Fruit fly (Drosophila melanogaster): ENCODE results near the gene CG13690.
A peak's percentile ranks its signal among the peaks of the same experiment; 100 is the strongest.

The CG13690 gene

dm6 chr2L:395366-396117 is 23.9 kb downstream of the CG13690 start:
- TF ChIP-seq dsx (GFP tag; optimal IDR thresholded peaks at IDR 0.05; ENCODE audit: poor library complexity, severe bottlenecking) (peak; percentile 63), CG1621 (tag; optimal IDR thresholded peaks at IDR 0.05) (no peak), Eip78C (GFP tag) (peak; percentile 9), spab (GFP tag; optimal IDR thresholded peaks at IDR 0.05) (no peak)

dm6 chr2L:392529-392928 is 26.9 kb downstream of the CG13690 start:
- TF ChIP-seq Sox14 (GFP tag; optimal IDR thresholded peaks at IDR 0.05) = no peak

dm6 chr2L:390509-390908 is 28.9 kb downstream of the CG13690 start:
- TF ChIP-seq spab (GFP tag; optimal IDR thresholded peaks at IDR 0.05) = no peak
- no peak for TF ChIP-seq Smox (GFP tag; optimal IDR thresholded peaks at IDR 0.05)
- TF ChIP-seq CG1621 (tag; optimal IDR thresholded peaks at IDR 0.05) = no peak
- TF ChIP-seq Eip75B (GFP tag; optimal IDR thresholded peaks at IDR 0.05) = no peak
- no peak for TF ChIP-seq dac (GFP tag; optimal IDR thresholded peaks at IDR 0.05)

- TF ChIP-seq CG3919 (GFP tag; optimal IDR thresholded peaks at IDR 0.05) = peak; percentile 65
- TF ChIP-seq acj6 (GFP tag; optimal IDR thresholded peaks at IDR 0.05) = peak; percentile 56
- TF ChIP-seq CG11902 (GFP tag; optimal IDR thresholded peaks at IDR 0.05) = peak; percentile 18
- TF ChIP-seq esn (GFP tag; optimal IDR thresholded peaks at IDR 0.05) = peak; percentile 72
- peak; percentile 38 for TF ChIP-seq CG32006 (GFP tag; optimal IDR thresholded peaks at IDR 0.05)
- no peak for TF ChIP-seq CG8319 (GFP tag; optimal IDR thresholded peaks at IDR 0.05)
- peak; percentile 62 for TF ChIP-seq CG6792 (GFP tag; optimal IDR thresholded peaks at IDR 0.05)
- TF ChIP-seq achi (GFP tag; optimal IDR thresholded peaks at IDR 0.05) = peak; percentile 56
- TF ChIP-seq spab (GFP tag; optimal IDR thresholded peaks at IDR 0.05) = peak; percentile 16
- peak; percentile 61 for TF ChIP-seq lz (GFP tag; optimal IDR thresholded peaks at IDR 0.05)
- TF ChIP-seq cyc (GFP tag; optimal IDR thresholded peaks at IDR 0.05) = peak; percentile 69
- TF ChIP-seq Ets96B (tag; optimal IDR thresholded peaks at IDR 0.05) = peak; percentile 33
- TF ChIP-seq Hr38 (GFP tag; optimal IDR thresholded peaks at IDR 0.05) = no peak
- peak; percentile 40 for TF ChIP-seq net (GFP tag; optimal IDR thresholded peaks at IDR 0.05)
- TF ChIP-seq dsx (GFP tag; optimal IDR thresholded peaks at IDR 0.05; ENCODE audit: poor library complexity, severe bottlenecking) = peak; percentile 40
- TF ChIP-seq vri (GFP tag; optimal IDR thresholded peaks at IDR 0.05) = peak; percentile 63
- peak; percentile 50 for TF ChIP-seq OdsH (GFP tag; optimal IDR thresholded peaks at IDR 0.05)
- TF ChIP-seq CG6854 (GFP tag; optimal IDR thresholded peaks at IDR 0.05) = no peak
- TF ChIP-seq CG1621 (tag; optimal IDR thresholded peaks at IDR 0.05) = peak; percentile 16
- no peak for TF ChIP-seq CG16779 (tag; optimal IDR thresholded peaks at IDR 0.05)
- TF ChIP-seq CG6163 (GFP tag; IDR thresholded peaks at IDR 0.05) = peak; percentile 74
- peak; percentile 46; the same call in 1 of the 3 replicates for TF ChIP-seq CG8119 (GFP tag; IDR thresholded peaks at IDR 0.05)
- TF ChIP-seq Lpt (GFP tag; optimal IDR thresholded peaks at IDR 0.05) = no peak
- TF ChIP-seq CG10669 (GFP tag; optimal IDR thresholded peaks at IDR 0.05) = peak; percentile 53
- peak; percentile 22 for TF ChIP-seq CG8632 (GFP tag; optimal IDR thresholded peaks at IDR 0.05)
- peak; percentile 3 for TF ChIP-seq Eip93F (GFP tag; optimal IDR thresholded peaks at IDR 0.05)
- TF ChIP-seq dac (GFP tag; optimal IDR thresholded peaks at IDR 0.05) = no peak
- peak; percentile 71 for TF ChIP-seq CG31627 (GFP tag; optimal IDR thresholded peaks at IDR 0.05)
- peak; percentile 16 for TF ChIP-seq CG7368 (GFP tag; optimal IDR thresholded peaks at IDR 0.05)
- TF ChIP-seq Sox14 (GFP tag; optimal IDR thresholded peaks at IDR 0.05) = peak; percentile 61
- peak; percentile 25 to 34 for TF ChIP-seq ss (GFP tag; optimal IDR thresholded peaks at IDR 0.05)
- TF ChIP-seq fd59A (GFP tag; optimal IDR thresholded peaks at IDR 0.05) = no peak
- TF ChIP-seq Hr39 (GFP tag; optimal IDR thresholded peaks at IDR 0.05) = peak; percentile 68
- no peak for TF ChIP-seq CG11762 (GFP tag; optimal IDR thresholded peaks at IDR 0.05; ENCODE audit: insufficient read depth)
- no peak for TF ChIP-seq CG9139 (GFP tag; optimal IDR thresholded peaks at IDR 0.05)
- TF ChIP-seq Sox102F (GFP tag; optimal IDR thresholded peaks at IDR 0.05) = peak; percentile 68
- TF ChIP-seq pdm3 (GFP tag; optimal IDR thresholded peaks at IDR 0.05) = peak; percentile 51
- TF ChIP-seq Gug (GFP tag; IDR thresholded peaks at IDR 0.05) = no peak; the same call in 1 of the 2 replicates
- peak; percentile 53 for TF ChIP-seq CG10631 (GFP tag; optimal IDR thresholded peaks at IDR 0.05)
- no peak for TF ChIP-seq fkh (GFP tag; optimal IDR thresholded peaks at IDR 0.05)
- TF ChIP-seq Smox (GFP tag; optimal IDR thresholded peaks at IDR 0.05) = peak; percentile 61
Observed at dm6 chr2L:382807-383206, 36.6 kb downstream of the CG13690 start.
